Worm (Caenorhabditis elegans) whole organism, L4 larva: ENCODE data around the gene clc-9.
"Not testable (repeated sequence)": the region's sequence is repeated elsewhere in the genome, so short reads cannot be mapped to it uniquely, and the experiment has no call there.

Experiments used
- F37D6.2 ChIP-seq: sonication (generic microtip); optimal IDR thresholded peaks from 2 replicates; lab custom pipeline; 2016; ENCODE audit warnings: mild to moderate bottlenecking, missing genetic modification characterization, missing compliant biosample characterization
- T20F7.1 ChIP-seq: fragments of 200-800 bp; sonication (Bioruptor generic); optimal IDR thresholded peaks from 2 replicates; lab custom pipeline; 2018; ENCODE audit warnings: mild to moderate bottlenecking, missing genetic modification characterization, missing compliant biosample characterization
- T26A8.4 ChIP-seq: fragments of 200-800 bp; sonication (Bioruptor generic); IDR thresholded peaks from 2 replicates; pipeline ENCODE4 v1.3.6; 2022; ENCODE audit warnings: missing genetic modification characterization, missing compliant biosample characterization
- Y5F2A.4 ChIP-seq: fragments of 200-800 bp; sonication (Bioruptor generic); optimal IDR thresholded peaks from 2 replicates; lab custom pipeline; 2018; ENCODE audit warnings: mild to moderate bottlenecking, missing genetic modification characterization, missing compliant biosample characterization
- ZK337.2 ChIP-seq: fragments of 200-800 bp; sonication (Bioruptor generic); IDR thresholded peaks from 2 replicates; pipeline ENCODE4 v1.3.6; 2022; ENCODE audit warnings: missing genetic modification reagents, missing genetic modification characterization, missing compliant biosample characterization
- aha-1 ChIP-seq: fragments of 150-350 bp; peaks from one replicate; lab custom pipeline; 2014; ENCODE audit warnings: missing biosample characterization, missing genetic modification characterization
- ama-1 ChIP-seq: fragments of 150-350 bp; optimal IDR thresholded peaks from 2 replicates; lab custom pipeline; 2014; ENCODE audit warnings: inconsistent platforms, mixed read lengths
- arid-1 ChIP-seq: fragments of 200-800 bp; sonication (Bioruptor generic); conservative IDR thresholded peaks from 2 replicates; pipeline ENCODE4 v1.3.6; 2022; ENCODE audit warnings: missing genetic modification reagents, missing genetic modification characterization, missing compliant biosample characterization
- ctbp-1 ChIP-seq: fragments of 200-800 bp; sonication (Bioruptor generic); IDR thresholded peaks from 2 replicates; pipeline ENCODE4 v1.3.6; 2022; ENCODE audit warnings: missing genetic modification reagents, missing genetic modification characterization, missing compliant biosample characterization
- daf-16 ChIP-seq, 3 experiments: sonication (generic microtip); optimal IDR thresholded peaks; 2 replicates each; lab custom pipeline; 2016 to 2017; ENCODE audit warnings: missing genetic modification characterization in 3 of 3, missing genetic modification reagents in 3 of 3, mild to moderate bottlenecking in 2 of 3, missing compliant biosample characterization in 2 of 3, missing biosample characterization in 1 of 3, moderate library complexity in 1 of 3
- daf-19 ChIP-seq: fragments of 200-800 bp; sonication (Bioruptor generic); conservative IDR thresholded peaks from 2 replicates; pipeline ENCODE4 v1.3.6; 2022; ENCODE audit warnings: missing genetic modification characterization, missing compliant biosample characterization
- dmd-6 ChIP-seq: fragments of 200-800 bp; sonication (Bioruptor generic); IDR thresholded peaks from 2 replicates; pipeline ENCODE4 v1.3.6; 2022; ENCODE audit warnings: missing genetic modification reagents, missing genetic modification characterization, missing compliant biosample characterization
- dmd-8 ChIP-seq: fragments of 200-800 bp; sonication (Bioruptor generic); IDR thresholded peaks from 2 replicates; pipeline ENCODE4 v1.3.6; 2022; ENCODE audit warnings: missing genetic modification characterization, missing compliant biosample characterization
- dpl-1 ChIP-seq: fragments of 150-350 bp; optimal IDR thresholded peaks from 2 replicates; lab custom pipeline; 2014; ENCODE audit warnings: missing biosample characterization, missing genetic modification reagents, missing genetic modification characterization
- dve-1 ChIP-seq: sonication (generic microtip); optimal IDR thresholded peaks from 2 replicates; lab custom pipeline; 2017; ENCODE audit warnings: antibody characterized with exemption, mild to moderate bottlenecking, missing genetic modification characterization, missing compliant biosample characterization; ENCODE audit not compliant: insufficient read depth
- gei-8 ChIP-seq: fragments of 200-800 bp; sonication (Bioruptor generic); optimal IDR thresholded peaks from 2 replicates; lab custom pipeline; 2018; ENCODE audit warnings: mild to moderate bottlenecking, missing genetic modification characterization, missing compliant biosample characterization
- hif-1 ChIP-seq, 2 experiments: sonication (generic microtip); optimal IDR thresholded peaks; 2 replicates each; lab custom pipeline; 2016 to 2017; ENCODE audit warnings: missing compliant biosample characterization in 2 of 2, missing genetic modification characterization in 2 of 2, missing genetic modification reagents in 2 of 2, missing genotype in 2 of 2, mild to moderate bottlenecking in 1 of 2
- jun-1 ChIP-seq: fragments of 150-350 bp; optimal IDR thresholded peaks from 2 replicates; lab custom pipeline; 2014; ENCODE audit warnings: missing biosample characterization, missing genetic modification reagents, missing genetic modification characterization
- lim-7 ChIP-seq: fragments of 200-800 bp; sonication (Bioruptor generic); IDR thresholded peaks from 2 replicates; pipeline ENCODE4 v1.3.6; 2022; ENCODE audit warnings: missing genetic modification characterization, missing compliant biosample characterization
- lin-13 ChIP-seq: fragments of 150-350 bp; optimal IDR thresholded peaks from 2 replicates; lab custom pipeline; 2014; ENCODE audit warnings: missing biosample characterization, missing genetic modification reagents, missing genetic modification characterization
- lin-29 ChIP-seq: fragments of 200-800 bp; sonication (Bioruptor generic); IDR thresholded peaks from 2 replicates; pipeline ENCODE4 v1.3.6; 2022; ENCODE audit warnings: missing genetic modification reagents, missing genetic modification characterization, missing compliant biosample characterization
- lin-38 ChIP-seq: fragments of 200-800 bp; sonication (Bioruptor generic); IDR thresholded peaks from 2 replicates; pipeline ENCODE4 v1.3.6; 2022; ENCODE audit warnings: missing genetic modification reagents, missing genetic modification characterization, missing compliant biosample characterization
- lsy-2 ChIP-seq, 2 experiments: fragments of 150-350 bp in 1 of 2; sonication (generic microtip) in 1 of 2; optimal IDR thresholded peaks; 2 replicates each; lab custom pipeline; 2014 to 2017; ENCODE audit warnings: missing biosample characterization in 2 of 2, missing genetic modification characterization in 2 of 2
- madf-5 ChIP-seq, 2 experiments: fragments of 200-800 bp; sonication (Bioruptor generic); IDR thresholded peaks; 2 replicates each; pipeline ENCODE4 v1.3.6; 2022; ENCODE audit warnings: missing compliant biosample characterization in 2 of 2, missing genetic modification characterization in 2 of 2
- mdl-1 ChIP-seq, 2 experiments: fragments of 150-350 bp in 1 of 2; sonication (generic microtip) in 1 of 2; optimal IDR thresholded peaks; 2 replicates each; lab custom pipeline; 2014 to 2017; ENCODE audit warnings: missing biosample characterization in 2 of 2, missing genetic modification characterization in 2 of 2
- mdt-29 ChIP-seq: fragments of 200-800 bp; sonication (Bioruptor generic); IDR thresholded peaks from 2 replicates; pipeline ENCODE4 v1.3.6; 2022; ENCODE audit warnings: missing genetic modification reagents, missing genetic modification characterization, missing compliant biosample characterization
- mep-1 ChIP-seq: fragments of 150-350 bp; sonication (generic microtip); optimal IDR thresholded peaks from 3 replicates; lab custom pipeline; 2014; ENCODE audit warnings: missing biosample characterization, missing genetic modification characterization
- mxl-2 ChIP-seq: fragments of 200-800 bp; sonication (Bioruptor generic); conservative IDR thresholded peaks from 2 replicates; pipeline ENCODE4 v1.3.6; 2022; ENCODE audit warnings: missing genetic modification reagents, missing genetic modification characterization, missing compliant biosample characterization
- nhr-102 ChIP-seq: sonication (generic microtip); optimal IDR thresholded peaks from 2 replicates; lab custom pipeline; 2016; ENCODE audit warnings: mild to moderate bottlenecking, missing genetic modification characterization, moderate library complexity, missing compliant biosample characterization
- nhr-25 ChIP-seq: sonication (generic microtip); optimal IDR thresholded peaks from 2 replicates; lab custom pipeline; 2017; ENCODE audit warnings: missing genetic modification characterization, mild to moderate bottlenecking, missing compliant biosample characterization, antibody characterized with exemption, moderate library complexity, borderline replicate concordance; ENCODE audit not compliant: insufficient read depth
- nhr-28 ChIP-seq: fragments of 150-350 bp; optimal IDR thresholded peaks from 2 replicates; lab custom pipeline; 2014; ENCODE audit warnings: missing biosample characterization, missing genetic modification characterization
- nhr-76 ChIP-seq: fragments of 150-350 bp; optimal IDR thresholded peaks from 2 replicates; lab custom pipeline; 2014; ENCODE audit warnings: missing biosample characterization, missing genetic modification characterization
- nhr-77 ChIP-seq: fragments of 150-350 bp; optimal IDR thresholded peaks from 2 replicates; lab custom pipeline; 2014; ENCODE audit warnings: missing biosample characterization, missing genetic modification characterization
- pha-4 ChIP-seq, 2 experiments: fragments of 150-350 bp in 1 of 2; fragments of 200-800 bp in 1 of 2; sonication (Bioruptor generic) in 1 of 2; IDR thresholded peaks in 1 of 2; optimal IDR thresholded peaks in 1 of 2; 2 replicates each; pipeline versions ENCODE4 v1.3.6 to Lab custom; 2014 to 2022; ENCODE audit warnings: missing genetic modification characterization in 2 of 2, missing genetic modification reagents in 2 of 2, missing biosample characterization in 1 of 2, missing compliant biosample characterization in 1 of 2
- php-3 ChIP-seq: fragments of 200-800 bp; sonication (Bioruptor generic); IDR thresholded peaks from 2 replicates; pipeline ENCODE4 v1.3.6; 2022; ENCODE audit warnings: missing genetic modification reagents, missing genetic modification characterization, missing compliant biosample characterization
- rbr-2 ChIP-seq: sonication (generic microtip); optimal IDR thresholded peaks from 2 replicates; lab custom pipeline; 2016; ENCODE audit warnings: missing genotype, missing genetic modification characterization, missing compliant biosample characterization
- sdz-12 ChIP-seq: fragments of 200-800 bp; sonication (Bioruptor generic); optimal IDR thresholded peaks from 2 replicates; lab custom pipeline; 2018; ENCODE audit warnings: mild to moderate bottlenecking, missing genetic modification characterization, missing compliant biosample characterization
- spr-3 ChIP-seq: fragments of 200-800 bp; sonication (Bioruptor generic); optimal IDR thresholded peaks from 2 replicates; lab custom pipeline; 2018; ENCODE audit warnings: mild to moderate bottlenecking, missing genetic modification characterization, missing compliant biosample characterization
- unc-39 ChIP-seq: sonication (generic microtip); optimal IDR thresholded peaks from 2 replicates; lab custom pipeline; 2017; ENCODE audit warnings: missing biosample characterization, missing genetic modification characterization
- unc-62 ChIP-seq, 3 experiments: fragments of 150-350 bp in 1 of 3; sonication (generic microtip); optimal IDR thresholded peaks in 2 of 3; peaks in 1 of 3; 1 replicate in 1 of 3; 2 replicates in 2 of 3; lab custom pipeline; 2014 to 2017; ENCODE audit warnings: missing biosample characterization in 3 of 3, missing genetic modification characterization in 3 of 3, missing genetic modification reagents in 3 of 3, missing genotype in 1 of 3
- zag-1 ChIP-seq: fragments of 150-350 bp; optimal IDR thresholded peaks from 2 replicates; lab custom pipeline; 2014; ENCODE audit warnings: missing biosample characterization, missing genetic modification characterization
- zfp-3 ChIP-seq: fragments of 200-800 bp; sonication (Bioruptor generic); conservative IDR thresholded peaks from 2 replicates; pipeline ENCODE4 v1.3.6; 2022; ENCODE audit warnings: missing genetic modification reagents, missing genetic modification characterization, missing compliant biosample characterization
- zip-11 ChIP-seq: fragments of 200-800 bp; sonication (Bioruptor generic); IDR thresholded peaks from 2 replicates; pipeline ENCODE4 v1.3.6; 2022; ENCODE audit warnings: missing genetic modification characterization, missing compliant biosample characterization
- zip-2 ChIP-seq: fragments of 150-350 bp; optimal IDR thresholded peaks from 2 replicates; lab custom pipeline; 2014; ENCODE audit warnings: missing biosample characterization, missing genetic modification characterization

Gene clc-9

DNA sequence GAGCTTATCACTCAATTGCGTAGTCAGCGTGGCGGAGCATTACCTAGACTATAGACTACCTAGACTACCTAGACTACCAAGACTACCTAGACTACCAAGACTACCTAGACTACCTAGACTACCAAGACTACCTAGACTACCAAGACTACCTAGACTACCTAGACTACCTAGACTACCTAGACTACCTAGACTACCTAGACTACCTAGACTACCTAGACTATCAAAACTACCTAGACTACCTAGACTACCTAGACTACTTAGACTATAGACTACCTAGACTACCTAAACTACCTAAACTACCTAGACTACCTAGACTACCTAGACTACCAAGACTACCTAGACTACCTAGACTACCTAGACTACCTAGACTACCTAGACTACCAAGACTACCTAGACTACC lies 41.8 kb upstream of the clc-9 start:
- TF ChIP-seq unc-62 (GFP tag; optimal IDR thresholded peaks at IDR 0.05 in 1 of 2; lab: Kevin White, UChicago) = peak in 1 of 2 experiments; percentile 96
- TF ChIP-seq unc-62 (tag; optimal IDR thresholded peaks at IDR 0.05; lab: Kevin White, UChicago) = not testable (repeated sequence)
- peak; percentile 46 for TF ChIP-seq zag-1 (tag; lab: Kevin White, UChicago)

DNA sequence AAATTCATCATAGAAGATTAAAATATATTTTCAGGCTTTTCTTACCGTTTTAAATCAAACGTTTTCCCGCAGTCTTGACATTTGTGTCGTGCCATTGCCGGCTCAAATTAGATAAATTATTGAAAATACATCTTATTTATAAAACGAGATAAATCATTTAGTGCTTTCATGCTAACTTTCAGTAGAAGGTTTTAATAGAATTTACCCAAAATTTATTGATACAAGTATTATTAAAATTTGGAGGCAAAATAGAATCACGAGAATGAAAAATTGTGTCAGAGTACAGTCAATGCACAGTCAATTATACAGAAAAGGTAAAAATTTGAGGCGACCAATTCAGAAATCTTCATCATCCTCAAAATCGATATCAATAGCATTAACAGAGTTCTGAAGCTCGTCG lies 34.3 kb upstream of the clc-9 start, which contains the start of gene Y5F2A.4:
Gene Y5F2A.4 (minus strand): TSS at position 101 of the 400 bp plus-strand sequence.
- TF ChIP-seq lin-38 (no peak), lim-7 (GFP tag; lab: Robert Waterston, UW) (no peak)

DNA sequence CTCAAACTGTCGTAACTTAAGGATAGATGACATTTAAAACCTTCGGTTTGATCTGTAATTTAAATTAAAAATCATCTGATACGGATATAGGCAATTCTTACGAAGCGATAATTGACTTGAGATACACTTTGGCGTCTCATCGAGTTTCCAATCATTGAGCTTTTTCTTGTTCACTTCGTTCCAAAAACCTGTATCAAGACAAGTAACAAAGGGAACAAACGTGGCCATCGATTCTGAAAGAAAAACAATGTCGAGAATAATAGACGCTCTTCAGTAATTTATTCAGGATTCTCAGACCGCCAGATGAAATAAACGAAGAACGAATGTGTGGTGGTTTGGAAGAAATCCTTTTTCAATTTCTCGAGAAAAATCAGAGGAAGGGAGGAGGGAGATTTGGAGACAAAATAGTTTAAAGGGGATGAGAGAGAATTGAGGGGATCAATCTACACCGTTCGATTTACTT lies 31.9 kb upstream of the clc-9 start, which contains the start of gene atg-7:
Gene atg-7 (minus strand): TSS at position 233 of the 463 bp plus-strand sequence.
- no peak for TF ChIP-seq T20F7.1 (GFP tag; lab: Kevin White, UChicago)
- no peak for TF ChIP-seq daf-19 (GFP tag; lab: Robert Waterston, UW)
- 0 out of 2 replicates have a peak, but pooled peaks have one; percentile 25 for TF ChIP-seq ctbp-1 (GFP tag; lab: Robert Waterston, UW)
- peak; percentile 61 for TF ChIP-seq dve-1
- TF ChIP-seq nhr-76 (tag; lab: Kevin White, UChicago) = no peak
- TF ChIP-seq Y5F2A.4 (GFP tag; lab: Kevin White, UChicago) = no peak
- TF ChIP-seq rbr-2 = no peak
- no peak for TF ChIP-seq ZK337.2 (GFP tag; lab: Robert Waterston, UW)
- TF ChIP-seq daf-16 (GFP tag; optimal IDR thresholded peaks at IDR 0.05; lab: Kevin White, UChicago) = no peak
- peak; percentile 51 for TF ChIP-seq daf-16 (tag; optimal IDR thresholded peaks at IDR 0.05; lab: Kevin White, UChicago)
- TF ChIP-seq dmd-8 (GFP tag; lab: Robert Waterston, UW) = no peak
- TF ChIP-seq T26A8.4 (GFP tag; lab: Robert Waterston, UW) = peak; percentile 71
- TF ChIP-seq nhr-28 (tag; lab: Kevin White, UChicago) = no peak
- no peak for TF ChIP-seq mep-1 (tag; lab: Kevin White, UChicago)
- TF ChIP-seq F37D6.2 (tag; lab: Kevin White, UChicago) = no peak
- TF ChIP-seq mxl-2 = no peak
- no peak for TF ChIP-seq unc-39
- peak in 1 of 2 experiments; percentile 5 for TF ChIP-seq mdl-1 (tag; optimal IDR thresholded peaks at IDR 0.05; lab: Kevin White, UChicago)
- TF ChIP-seq aha-1 = no peak
- peak; percentile 69; the same call in 1 of the 2 replicates for TF ChIP-seq zfp-3 (GFP tag; lab: Robert Waterston, UW)
- peak; percentile 23; the same call in 1 of the 2 replicates for TF ChIP-seq php-3 (GFP tag; lab: Robert Waterston, UW)
- TF ChIP-seq zip-2 (tag; lab: Kevin White, UChicago) = peak; percentile 44
- no peak for TF ChIP-seq madf-5 (GFP tag; IDR thresholded peaks at IDR 0.05; lab: Robert Waterston, UW)
- TF ChIP-seq gei-8 (GFP tag; lab: Kevin White, UChicago) = peak; percentile 25
- TF ChIP-seq nhr-102 (tag; lab: Kevin White, UChicago) = peak; percentile 17
- peak; percentile 13; the same call in 1 of the 2 replicates for TF ChIP-seq dmd-6 (GFP tag; lab: Robert Waterston, UW)
- TF ChIP-seq lin-13 (GFP tag; lab: Kevin White, UChicago) = no peak
- no peak for TF ChIP-seq jun-1
- TF ChIP-seq mdt-29 (GFP tag; lab: Robert Waterston, UW) = no peak
- TF ChIP-seq nhr-25 (tag; lab: Kevin White, UChicago) = no peak
- peak in 1 of 2 experiments; percentile 77 for TF ChIP-seq unc-62 (GFP tag; optimal IDR thresholded peaks at IDR 0.05 in 1 of 2; lab: Kevin White, UChicago)
- TF ChIP-seq unc-62 (tag; optimal IDR thresholded peaks at IDR 0.05; lab: Kevin White, UChicago) = no peak
- no peak for TF ChIP-seq nhr-77 (tag; lab: Kevin White, UChicago)
- peak in 1 of 2 experiments; percentile 21 for TF ChIP-seq lsy-2 (tag; optimal IDR thresholded peaks at IDR 0.05; lab: Kevin White, UChicago)
- 0 out of 2 replicates have a peak, but pooled peaks have one; percentile 24 for TF ChIP-seq lin-38
- peak; percentile 22; the same call in 1 of the 2 replicates for TF ChIP-seq lin-29 (GFP tag; lab: Robert Waterston, UW)
- peak; percentile 83 for TF ChIP-seq ama-1 (lab: Kevin White, UChicago)
- TF ChIP-seq spr-3 = peak; percentile 70
- TF ChIP-seq dpl-1 = no peak
- no peak for TF ChIP-seq sdz-12 (GFP tag; lab: Kevin White, UChicago)
- TF ChIP-seq zip-11 = no peak
- TF ChIP-seq hif-1 (tag; optimal IDR thresholded peaks at IDR 0.05; lab: Kevin White, UChicago) = peak in 1 of 2 experiments; percentile 10
- TF ChIP-seq arid-1 (GFP tag; lab: Robert Waterston, UW) = no peak
- no peak for TF ChIP-seq pha-4 (GFP tag; IDR thresholded peaks at IDR 0.05; lab: Robert Waterston, UW)
- no peak for TF ChIP-seq pha-4 (tag; optimal IDR thresholded peaks at IDR 0.05; lab: Kevin White, UChicago)
